Worm (Caenorhabditis elegans) whole organism, L4 larva: Measurements from ENCODE around the gene nlp-25.

Experiments
- Y48G9A.11 ChIP-seq: fragments of 200-800 bp; sonication (Bioruptor generic); IDR thresholded peaks from 2 replicates; pipeline ENCODE4 v1.3.6; 2022; ENCODE audit warnings: missing genetic modification reagents, missing genetic modification characterization, missing compliant biosample characterization
- ZK337.2 ChIP-seq: fragments of 200-800 bp; sonication (Bioruptor generic); IDR thresholded peaks from 2 replicates; pipeline ENCODE4 v1.3.6; 2022; ENCODE audit warnings: missing genetic modification reagents, missing genetic modification characterization, missing compliant biosample characterization
- aha-1 ChIP-seq: fragments of 150-350 bp; peaks from one replicate; lab custom pipeline; 2014; ENCODE audit warnings: missing biosample characterization, missing genetic modification characterization
- aly-2 ChIP-seq: sonication (generic microtip); optimal IDR thresholded peaks from 2 replicates; lab custom pipeline; 2018; ENCODE audit warnings: missing biosample characterization, missing genetic modification characterization
- arid-1 ChIP-seq: fragments of 200-800 bp; sonication (Bioruptor generic); conservative IDR thresholded peaks from 2 replicates; pipeline ENCODE4 v1.3.6; 2022; ENCODE audit warnings: missing genetic modification reagents, missing genetic modification characterization, missing compliant biosample characterization
- ceh-20 ChIP-seq: fragments of 200-800 bp; sonication (Bioruptor generic); IDR thresholded peaks from 2 replicates; pipeline ENCODE4 v1.3.6; 2022; ENCODE audit warnings: missing genetic modification reagents, missing genetic modification characterization, missing compliant biosample characterization
- ceh-28 ChIP-seq: fragments of 150-350 bp; optimal IDR thresholded peaks from 2 replicates; lab custom pipeline; 2014; ENCODE audit warnings: missing biosample characterization, missing genetic modification reagents, missing genetic modification characterization
- ceh-44 ChIP-seq: fragments of 200-800 bp; sonication (Bioruptor generic); IDR thresholded peaks from 2 replicates; pipeline ENCODE4 v1.3.6; 2022; ENCODE audit warnings: missing genetic modification reagents, missing genetic modification characterization, missing compliant biosample characterization
- cey-2 ChIP-seq: sonication (generic microtip); optimal IDR thresholded peaks from 3 replicates; lab custom pipeline; 2017; ENCODE audit warnings: missing genetic modification characterization, mild to moderate bottlenecking, missing compliant biosample characterization, antibody characterized with exemption, borderline replicate concordance; ENCODE audit not compliant: insufficient read depth
- daf-12 ChIP-seq: fragments of 150-350 bp; optimal IDR thresholded peaks from 2 replicates; lab custom pipeline; 2014; ENCODE audit warnings: missing biosample characterization, missing genetic modification reagents, missing genetic modification characterization
- dmd-6 ChIP-seq: fragments of 200-800 bp; sonication (Bioruptor generic); IDR thresholded peaks from 2 replicates; pipeline ENCODE4 v1.3.6; 2022; ENCODE audit warnings: missing genetic modification reagents, missing genetic modification characterization, missing compliant biosample characterization
- egl-27 ChIP-seq: sonication (generic microtip); optimal IDR thresholded peaks from 3 replicates; lab custom pipeline; 2017; ENCODE audit warnings: missing biosample characterization, missing genetic modification reagents, missing genetic modification characterization
- egl-43 ChIP-seq: fragments of 200-800 bp; sonication (Bioruptor generic); IDR thresholded peaks from 2 replicates; pipeline ENCODE4 v1.3.6; 2022; ENCODE audit warnings: missing genetic modification reagents, missing genetic modification characterization, missing compliant biosample characterization
- gei-8 ChIP-seq: fragments of 200-800 bp; sonication (Bioruptor generic); optimal IDR thresholded peaks from 2 replicates; lab custom pipeline; 2018; ENCODE audit warnings: mild to moderate bottlenecking, missing genetic modification characterization, missing compliant biosample characterization
- jun-1 ChIP-seq: fragments of 150-350 bp; optimal IDR thresholded peaks from 2 replicates; lab custom pipeline; 2014; ENCODE audit warnings: missing biosample characterization, missing genetic modification reagents, missing genetic modification characterization
- lin-1 ChIP-seq: fragments of 200-800 bp; sonication (Bioruptor generic); IDR thresholded peaks from 2 replicates; pipeline ENCODE4 v1.3.6; 2022; ENCODE audit warnings: missing genetic modification reagents, missing genetic modification characterization, missing compliant biosample characterization
- lin-38 ChIP-seq: fragments of 200-800 bp; sonication (Bioruptor generic); IDR thresholded peaks from 2 replicates; pipeline ENCODE4 v1.3.6; 2022; ENCODE audit warnings: missing genetic modification reagents, missing genetic modification characterization, missing compliant biosample characterization
- lir-3 ChIP-seq: sonication (generic microtip); optimal IDR thresholded peaks from 2 replicates; lab custom pipeline; 2016; ENCODE audit warnings: mild to moderate bottlenecking, missing genetic modification characterization, missing compliant biosample characterization
- madf-9 ChIP-seq: fragments of 200-800 bp; sonication (Bioruptor generic); conservative IDR thresholded peaks from 2 replicates; pipeline ENCODE4 v1.3.6; 2022; ENCODE audit warnings: missing genetic modification reagents, missing genetic modification characterization, missing compliant biosample characterization
- mdt-29 ChIP-seq: fragments of 200-800 bp; sonication (Bioruptor generic); IDR thresholded peaks from 2 replicates; pipeline ENCODE4 v1.3.6; 2022; ENCODE audit warnings: missing genetic modification reagents, missing genetic modification characterization, missing compliant biosample characterization
- mep-1 ChIP-seq: fragments of 150-350 bp; sonication (generic microtip); optimal IDR thresholded peaks from 3 replicates; lab custom pipeline; 2014; ENCODE audit warnings: missing biosample characterization, missing genetic modification characterization
- mes-2 ChIP-seq: sonication (generic microtip); optimal IDR thresholded peaks from 2 replicates; lab custom pipeline; 2016; ENCODE audit warnings: missing genotype, mild to moderate bottlenecking, missing genetic modification characterization, missing compliant biosample characterization; ENCODE audit not compliant: poor library complexity, severe bottlenecking
- nhr-10 ChIP-seq: fragments of 150-350 bp; optimal IDR thresholded peaks from 2 replicates; lab custom pipeline; 2014; ENCODE audit warnings: missing biosample characterization, missing genetic modification characterization
- nhr-111 ChIP-seq: fragments of 200-800 bp; sonication (Bioruptor generic); optimal IDR thresholded peaks from 2 replicates; lab custom pipeline; 2018; ENCODE audit warnings: mild to moderate bottlenecking, missing genetic modification characterization, missing compliant biosample characterization
- nhr-25 ChIP-seq: sonication (generic microtip); optimal IDR thresholded peaks from 2 replicates; lab custom pipeline; 2017; ENCODE audit warnings: missing genetic modification characterization, mild to moderate bottlenecking, missing compliant biosample characterization, antibody characterized with exemption, moderate library complexity, borderline replicate concordance; ENCODE audit not compliant: insufficient read depth
- nhr-42 ChIP-seq: fragments of 200-800 bp; sonication (Bioruptor generic); IDR thresholded peaks from 2 replicates; pipeline ENCODE4 v1.3.6; 2022; ENCODE audit warnings: missing genetic modification characterization, missing compliant biosample characterization
- pha-4 ChIP-seq, 2 experiments: fragments of 150-350 bp in 1 of 2; fragments of 200-800 bp in 1 of 2; sonication (Bioruptor generic) in 1 of 2; IDR thresholded peaks in 1 of 2; optimal IDR thresholded peaks in 1 of 2; 2 replicates each; pipeline versions ENCODE4 v1.3.6 to Lab custom; 2014 to 2022; ENCODE audit warnings: missing genetic modification characterization in 2 of 2, missing genetic modification reagents in 2 of 2, missing biosample characterization in 1 of 2, missing compliant biosample characterization in 1 of 2
- php-3 ChIP-seq: fragments of 200-800 bp; sonication (Bioruptor generic); IDR thresholded peaks from 2 replicates; pipeline ENCODE4 v1.3.6; 2022; ENCODE audit warnings: missing genetic modification reagents, missing genetic modification characterization, missing compliant biosample characterization
- saeg-2 ChIP-seq: fragments of 200-800 bp; sonication (Bioruptor generic); IDR thresholded peaks from 2 replicates; pipeline ENCODE4 v1.3.6; 2022; ENCODE audit warnings: missing genetic modification reagents, missing genetic modification characterization, missing compliant biosample characterization
- sdz-12 ChIP-seq: fragments of 200-800 bp; sonication (Bioruptor generic); optimal IDR thresholded peaks from 2 replicates; lab custom pipeline; 2018; ENCODE audit warnings: mild to moderate bottlenecking, missing genetic modification characterization, missing compliant biosample characterization
- set-16 ChIP-seq: fragments of 200-800 bp; sonication (Bioruptor generic); IDR thresholded peaks from 2 replicates; pipeline ENCODE4 v1.3.6; 2022; ENCODE audit warnings: missing genetic modification reagents, missing genetic modification characterization, missing compliant biosample characterization
- spr-1 ChIP-seq: sonication (generic microtip); optimal IDR thresholded peaks from 2 replicates; lab custom pipeline; 2016; ENCODE audit warnings: mild to moderate bottlenecking, missing genetic modification characterization, missing compliant biosample characterization
- tra-1 ChIP-seq: fragments of 200-800 bp; sonication (Bioruptor generic); IDR thresholded peaks from 2 replicates; pipeline ENCODE4 v1.3.6; 2022; ENCODE audit warnings: missing genetic modification reagents, missing genetic modification characterization, missing compliant biosample characterization
- unc-130 ChIP-seq: sonication (generic microtip); optimal IDR thresholded peaks from 2 replicates; lab custom pipeline; 2016; ENCODE audit warnings: missing genetic modification reagents, missing genetic modification characterization, missing compliant biosample characterization
- unc-62 ChIP-seq, 3 experiments: fragments of 150-350 bp in 1 of 3; sonication (generic microtip); optimal IDR thresholded peaks in 2 of 3; peaks in 1 of 3; 1 replicate in 1 of 3; 2 replicates in 2 of 3; lab custom pipeline; 2014 to 2017; ENCODE audit warnings: missing biosample characterization in 3 of 3, missing genetic modification characterization in 3 of 3, missing genetic modification reagents in 3 of 3, missing genotype in 1 of 3
- zfp-3 ChIP-seq: fragments of 200-800 bp; sonication (Bioruptor generic); conservative IDR thresholded peaks from 2 replicates; pipeline ENCODE4 v1.3.6; 2022; ENCODE audit warnings: missing genetic modification reagents, missing genetic modification characterization, missing compliant biosample characterization
- ztf-7 ChIP-seq: fragments of 150-350 bp; optimal IDR thresholded peaks from 2 replicates; lab custom pipeline; 2014; ENCODE audit warnings: missing biosample characterization, missing genetic modification characterization

The nlp-25 gene

DNA sequence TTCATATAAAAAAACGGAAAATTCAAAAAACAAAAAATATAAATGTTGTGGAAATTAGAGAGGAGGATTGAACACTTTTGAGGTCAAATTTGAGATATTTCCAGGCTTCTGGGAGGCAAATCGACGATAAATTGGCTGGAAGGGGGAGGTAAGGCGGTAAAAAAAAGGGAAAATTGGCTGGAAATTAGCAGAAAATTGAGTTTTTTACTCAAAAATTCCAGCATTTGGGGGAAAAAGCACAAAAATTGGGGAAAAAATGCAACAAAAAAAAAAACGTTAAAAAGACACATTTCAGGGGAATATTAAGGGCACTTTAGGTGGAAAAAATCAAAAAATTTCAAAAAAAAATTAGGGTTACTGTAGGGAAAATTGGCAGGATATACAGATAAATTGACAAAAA, 28.2 kb downstream of the nlp-25 start:
- peak in 1 of 2 experiments; percentile 48 for TF ChIP-seq unc-62 (GFP tag; optimal IDR thresholded peaks at IDR 0.05 in 1 of 2; lab: Kevin White, UChicago)
- TF ChIP-seq unc-62 (tag; optimal IDR thresholded peaks at IDR 0.05; lab: Kevin White, UChicago), result no peak
- no peak for TF ChIP-seq nhr-25 (tag; lab: Kevin White, UChicago)

DNA sequence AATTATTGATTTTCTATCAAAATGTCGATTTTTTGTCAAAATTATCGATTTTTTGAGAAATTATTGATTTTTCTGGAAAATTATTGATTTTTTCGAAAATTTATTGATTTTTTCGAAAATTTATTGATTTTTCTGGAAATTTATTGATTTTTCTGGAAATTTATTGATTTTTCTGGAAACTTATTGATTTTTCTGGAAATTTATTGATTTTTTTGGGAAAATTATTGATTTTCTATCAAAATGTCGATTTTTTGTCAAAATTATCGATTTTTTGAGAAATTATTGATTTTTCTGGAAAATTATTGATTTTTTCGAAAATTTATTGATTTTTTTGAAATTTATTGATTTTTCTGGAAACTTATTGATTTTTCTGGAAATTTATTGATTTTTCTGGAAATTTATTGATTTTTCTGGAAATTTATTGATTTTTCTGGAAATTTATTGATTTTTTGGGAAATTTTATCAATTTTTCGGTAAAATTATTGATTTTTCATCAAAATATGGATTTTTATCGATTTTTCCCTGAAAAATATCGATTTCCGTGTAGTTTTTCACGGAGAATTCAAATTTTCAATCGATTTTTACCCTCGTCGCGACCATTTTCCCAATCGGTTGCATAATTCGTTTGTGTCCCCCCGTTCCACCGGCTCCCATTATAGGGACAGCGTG, 29.7 kb downstream of the nlp-25 start:
- TF ChIP-seq ceh-44 (0 out of 2 replicates have a peak, but pooled peaks have one; percentile 10), ceh-28 (tag; lab: Kevin White, UChicago) (peak; percentile 95)

DNA sequence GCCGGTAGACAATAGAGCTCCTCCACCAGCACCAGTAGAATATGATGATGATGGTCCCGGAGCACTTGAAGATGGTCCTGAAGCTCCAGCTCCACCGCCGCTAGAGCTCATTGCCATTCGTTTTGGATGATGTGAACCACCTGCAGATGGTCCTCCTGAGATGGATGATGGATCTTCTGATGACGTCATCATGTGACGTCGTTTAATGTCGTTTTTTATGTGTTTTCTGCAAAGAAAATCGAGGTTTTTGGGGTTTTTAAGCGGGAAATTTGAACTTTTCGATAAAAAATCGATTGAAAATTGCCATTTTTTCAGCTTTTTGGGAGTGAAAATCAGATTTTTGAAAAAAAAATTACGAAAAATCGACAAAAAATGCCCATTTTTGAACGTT, 30.2 kb downstream of the nlp-25 start:
- TF ChIP-seq mes-2 (tag; lab: Kevin White, UChicago), result peak; percentile 35
- no peak for TF ChIP-seq nhr-111 (GFP tag; lab: Kevin White, UChicago)
- peak; percentile 12 for TF ChIP-seq aha-1 (tag; lab: Kevin White, UChicago)
- TF ChIP-seq ceh-44, result no peak
- 0 out of 2 replicates have a peak, but pooled peaks have one; percentile 25 for TF ChIP-seq set-16 (GFP tag; lab: Robert Waterston, UW)
- peak; percentile 67; the same call in 1 of the 2 replicates for TF ChIP-seq Y48G9A.11 (GFP tag; lab: Robert Waterston, UW)
- TF ChIP-seq egl-43, result 0 out of 2 replicates have a peak, but pooled peaks have one; percentile 43

DNA sequence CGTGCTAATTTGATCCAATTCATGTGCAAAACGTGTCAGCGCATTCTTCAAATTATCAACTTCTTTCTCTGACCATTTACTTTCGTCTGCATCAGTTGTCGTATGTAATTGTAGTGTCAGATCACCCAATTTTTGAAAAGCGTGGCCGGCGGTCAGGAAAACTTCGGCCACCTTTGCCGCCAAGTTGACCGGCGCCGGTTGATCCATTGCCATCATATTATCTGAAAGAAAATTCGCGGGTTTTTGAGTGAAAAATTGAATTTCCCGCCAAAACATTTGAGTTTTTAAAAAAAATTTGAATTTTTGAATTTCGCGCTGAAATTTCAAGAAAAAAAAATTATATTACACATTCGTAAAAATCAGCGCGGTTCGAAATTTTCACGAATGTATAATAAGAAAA, 31.9 kb downstream of the nlp-25 start:
- TF ChIP-seq nhr-25 (tag; lab: Kevin White, UChicago), result no peak
- TF ChIP-seq aha-1 (tag; lab: Kevin White, UChicago), result peak; percentile 92
- TF ChIP-seq lir-3 (tag; lab: Kevin White, UChicago), result no peak
- TF ChIP-seq Y48G9A.11 (GFP tag; lab: Robert Waterston, UW), result peak; percentile 5; the same call in 1 of the 2 replicates
- TF ChIP-seq unc-130, result no peak

DNA sequence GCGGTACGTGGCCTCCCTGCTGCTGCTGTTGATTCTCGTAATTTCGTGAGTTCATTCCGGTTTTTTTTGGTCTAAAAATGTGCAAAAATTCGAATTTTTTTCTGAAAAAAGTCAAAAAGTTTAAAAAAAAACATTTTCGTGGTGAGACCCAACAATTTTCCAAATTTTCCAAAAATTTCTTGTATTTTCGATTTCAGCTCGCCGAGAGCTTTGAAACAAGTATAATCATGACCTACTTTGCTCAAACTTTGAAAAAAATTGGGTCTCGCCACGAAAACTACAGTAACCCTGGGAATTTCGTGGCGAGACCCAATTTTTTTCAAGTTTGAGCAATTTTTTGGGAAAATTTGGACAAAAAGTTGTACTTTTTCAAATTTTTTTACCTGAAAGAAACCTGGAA, 34.8 kb downstream of the nlp-25 start, which contains the start of gene Y43F8C.6:
TSS of gene Y43F8C.6 (minus strand) at position 101 of the 400 bp plus-strand sequence.
- no peak for TF ChIP-seq unc-130
- no peak for TF ChIP-seq aly-2 (tag; lab: Kevin White, UChicago)
- no peak for TF ChIP-seq zfp-3 (GFP tag; lab: Robert Waterston, UW)
- TF ChIP-seq egl-27 (tag; lab: Kevin White, UChicago), result no peak
- no peak for TF ChIP-seq nhr-42 (GFP tag; lab: Robert Waterston, UW)
- no peak for TF ChIP-seq sdz-12
- TF ChIP-seq nhr-10 (tag; lab: Kevin White, UChicago), result no peak
- no peak for TF ChIP-seq dmd-6 (GFP tag; lab: Robert Waterston, UW)
- TF ChIP-seq egl-43, result no peak
- TF ChIP-seq ceh-20, result no peak
- TF ChIP-seq ceh-28 (tag; lab: Kevin White, UChicago), result no peak
- TF ChIP-seq lin-38 (GFP tag; lab: Robert Waterston, UW), result no peak
- no peak for TF ChIP-seq lir-3 (tag; lab: Kevin White, UChicago)
- TF ChIP-seq ztf-7, result no peak

DNA sequence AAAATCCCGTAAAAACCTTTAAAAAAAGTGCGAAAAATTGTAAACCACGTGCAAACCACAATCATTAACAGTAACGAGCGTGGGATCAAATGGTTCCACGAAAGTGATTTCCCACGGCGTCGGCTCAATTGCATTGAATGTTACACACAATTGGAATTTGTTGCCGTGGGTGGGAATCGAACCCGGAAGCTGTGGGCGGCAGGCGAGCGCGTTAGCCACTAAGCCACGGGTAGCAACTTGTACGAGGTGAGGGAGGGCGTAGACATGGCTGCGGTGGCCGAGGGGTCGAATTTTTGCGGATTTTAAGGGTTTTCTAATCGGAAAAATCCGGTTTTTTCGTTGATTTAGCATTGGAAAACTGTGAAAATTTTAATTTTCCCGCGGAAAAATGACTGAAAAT, 37.0 kb downstream of the nlp-25 start:
- peak; percentile 92 for TF ChIP-seq spr-1 (tag; lab: Kevin White, UChicago)
- peak; percentile 82 for TF ChIP-seq php-3 (GFP tag; lab: Robert Waterston, UW)
- TF ChIP-seq ZK337.2, result peak; percentile 92
- peak; percentile 15 for TF ChIP-seq jun-1 (tag; lab: Kevin White, UChicago)
- no peak for TF ChIP-seq daf-12 (tag; lab: Kevin White, UChicago)
- peak; percentile 88 for TF ChIP-seq tra-1 (GFP tag; lab: Robert Waterston, UW)
- peak; percentile 86 for TF ChIP-seq gei-8 (GFP tag; lab: Kevin White, UChicago)
- peak; percentile 91 for TF ChIP-seq mep-1 (tag; lab: Kevin White, UChicago)
- peak; percentile 92 for TF ChIP-seq Y48G9A.11 (GFP tag; lab: Robert Waterston, UW)
- TF ChIP-seq cey-2 (tag; lab: Kevin White, UChicago), result no peak
- TF ChIP-seq madf-9 (GFP tag; lab: Robert Waterston, UW), result peak; percentile 96
- TF ChIP-seq mdt-29 (GFP tag; lab: Robert Waterston, UW), result peak; percentile 89
- TF ChIP-seq nhr-25 (tag; lab: Kevin White, UChicago), result peak; percentile 21
- TF ChIP-seq lin-1 (GFP tag; lab: Robert Waterston, UW), result peak; percentile 87
- TF ChIP-seq saeg-2 (GFP tag; lab: Robert Waterston, UW), result peak; percentile 88
- peak; percentile 93 for TF ChIP-seq arid-1 (GFP tag; lab: Robert Waterston, UW)
- peak; percentile 94 for TF ChIP-seq pha-4 (GFP tag; IDR thresholded peaks at IDR 0.05; lab: Robert Waterston, UW)
- TF ChIP-seq pha-4 (tag; optimal IDR thresholded peaks at IDR 0.05; lab: Kevin White, UChicago), result no peak
- peak in 1 of 2 experiments; percentile 84 for TF ChIP-seq unc-62 (GFP tag; optimal IDR thresholded peaks at IDR 0.05 in 1 of 2; lab: Kevin White, UChicago)
- no peak for TF ChIP-seq unc-62 (tag; optimal IDR thresholded peaks at IDR 0.05; lab: Kevin White, UChicago)
